Worm (Caenorhabditis elegans): ENCODE results near the gene F54H12.4.

ce11 chrIII:7986585-7987171, 24.1 kb upstream of the F54H12.4 start, which contains the start of gene hrpk-2:
- no peak for TF ChIP-seq K11D2.4 (GFP tag; IDR thresholded peaks at IDR 0.05)
- TF ChIP-seq attf-3 (GFP tag; conservative IDR thresholded peaks at IDR 0.05) = no peak
- TF ChIP-seq ceh-27 (GFP tag; optimal IDR thresholded peaks at IDR 0.05) = no peak
- no peak for TF ChIP-seq dpl-1 (GFP tag; optimal IDR thresholded peaks at IDR 0.05)
- no peak for TF ChIP-seq ztf-3 (GFP tag; optimal IDR thresholded peaks at IDR 0.05)
- TF ChIP-seq ama-1 (optimal IDR thresholded peaks at IDR 0.05) = no peak
- no peak for TF ChIP-seq ama-1 (GFP tag; optimal IDR thresholded peaks at IDR 0.05)
- TF ChIP-seq repo-1 (tag; optimal IDR thresholded peaks at IDR 0.05) = no peak
- no peak for TF ChIP-seq B0336.3 (GFP tag; IDR thresholded peaks at IDR 0.05)
- no peak for TF ChIP-seq snpc-4 (GFP tag; optimal IDR thresholded peaks at IDR 0.05)
- TF ChIP-seq snpc-4 (tag; optimal IDR thresholded peaks at IDR 0.05) = no peak
- no peak for TF ChIP-seq sptf-2 (GFP tag; optimal IDR thresholded peaks at IDR 0.05)
- TF ChIP-seq lin-40 (tag; optimal IDR thresholded peaks at IDR 0.05) = no peak
- no peak for TF ChIP-seq unc-130 (GFP tag; optimal IDR thresholded peaks at IDR 0.05)
